Worm (Caenorhabditis elegans) whole organism, L4 larva: ENCODE results near the gene F35D2.3.

Source experiments
- F49E8.2 ChIP-seq: sonication (generic microtip); optimal IDR thresholded peaks from 2 replicates; lab custom pipeline; 2016; ENCODE audit warnings: missing compliant biosample characterization, mild to moderate bottlenecking, missing genetic modification characterization, borderline replicate concordance
- Y48G9A.11 ChIP-seq: fragments of 200-800 bp; sonication (Bioruptor generic); IDR thresholded peaks from 2 replicates; pipeline ENCODE4 v1.3.6; 2022; ENCODE audit warnings: missing genetic modification reagents, missing genetic modification characterization, missing compliant biosample characterization
- aha-1 ChIP-seq: fragments of 150-350 bp; peaks from one replicate; lab custom pipeline; 2014; ENCODE audit warnings: missing biosample characterization, missing genetic modification characterization
- hlh-30 ChIP-seq: sonication (generic microtip); optimal IDR thresholded peaks from 2 replicates; lab custom pipeline; 2017; ENCODE audit warnings: antibody characterized with exemption, mild to moderate bottlenecking, missing genetic modification characterization, missing compliant biosample characterization; ENCODE audit not compliant: insufficient read depth
- mdl-1 ChIP-seq, 2 experiments: fragments of 150-350 bp in 1 of 2; sonication (generic microtip) in 1 of 2; optimal IDR thresholded peaks; 2 replicates each; lab custom pipeline; 2014 to 2017; ENCODE audit warnings: missing biosample characterization in 2 of 2, missing genetic modification characterization in 2 of 2
- mep-1 ChIP-seq: fragments of 150-350 bp; sonication (generic microtip); optimal IDR thresholded peaks from 3 replicates; lab custom pipeline; 2014; ENCODE audit warnings: missing biosample characterization, missing genetic modification characterization
- nhr-77 ChIP-seq: fragments of 150-350 bp; optimal IDR thresholded peaks from 2 replicates; lab custom pipeline; 2014; ENCODE audit warnings: missing biosample characterization, missing genetic modification characterization
- php-3 ChIP-seq: fragments of 200-800 bp; sonication (Bioruptor generic); IDR thresholded peaks from 2 replicates; pipeline ENCODE4 v1.3.6; 2022; ENCODE audit warnings: missing genetic modification reagents, missing genetic modification characterization, missing compliant biosample characterization
- unc-62 ChIP-seq, 3 experiments: fragments of 150-350 bp in 1 of 3; sonication (generic microtip); optimal IDR thresholded peaks in 2 of 3; peaks in 1 of 3; 1 replicate in 1 of 3; 2 replicates in 2 of 3; lab custom pipeline; 2014 to 2017; ENCODE audit warnings: missing biosample characterization in 3 of 3, missing genetic modification characterization in 3 of 3, missing genetic modification reagents in 3 of 3, missing genotype in 1 of 3
- zfp-3 ChIP-seq: fragments of 200-800 bp; sonication (Bioruptor generic); conservative IDR thresholded peaks from 2 replicates; pipeline ENCODE4 v1.3.6; 2022; ENCODE audit warnings: missing genetic modification reagents, missing genetic modification characterization, missing compliant biosample characterization

F35D2.3 gene

DNA sequence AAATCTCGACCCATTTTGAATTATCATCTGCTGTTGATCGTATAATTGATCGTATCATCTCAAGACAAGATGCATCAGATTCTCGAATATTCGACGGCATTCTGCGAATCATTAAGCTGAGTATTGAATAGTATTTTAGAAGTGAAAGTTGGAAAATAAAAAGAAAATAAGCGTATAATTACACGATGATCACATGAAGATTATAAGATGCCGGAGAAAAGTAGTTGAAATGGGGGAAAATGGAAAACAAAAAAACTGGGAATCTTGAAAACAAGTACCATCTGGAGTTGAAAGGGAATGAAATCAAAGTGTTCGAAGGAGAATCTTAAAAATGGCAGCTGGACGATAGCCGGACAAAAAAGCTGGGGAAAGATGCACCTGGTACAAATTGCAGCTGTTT, 50.0 kb downstream of the F35D2.3 start, which contains the start of gene R07G3.8:
Gene R07G3.8, minus strand, starts transcription at position 101 of the 400 bp plus-strand sequence.
- TF ChIP-seq zfp-3 (GFP tag; lab: Robert Waterston, UW) (no peak), hlh-30 (no peak), Y48G9A.11 (GFP tag; lab: Robert Waterston, UW) (no peak), mep-1 (tag; lab: Kevin White, UChicago) (no peak)
- TF ChIP-seq, all 104 proteins: peak for 0

DNA sequence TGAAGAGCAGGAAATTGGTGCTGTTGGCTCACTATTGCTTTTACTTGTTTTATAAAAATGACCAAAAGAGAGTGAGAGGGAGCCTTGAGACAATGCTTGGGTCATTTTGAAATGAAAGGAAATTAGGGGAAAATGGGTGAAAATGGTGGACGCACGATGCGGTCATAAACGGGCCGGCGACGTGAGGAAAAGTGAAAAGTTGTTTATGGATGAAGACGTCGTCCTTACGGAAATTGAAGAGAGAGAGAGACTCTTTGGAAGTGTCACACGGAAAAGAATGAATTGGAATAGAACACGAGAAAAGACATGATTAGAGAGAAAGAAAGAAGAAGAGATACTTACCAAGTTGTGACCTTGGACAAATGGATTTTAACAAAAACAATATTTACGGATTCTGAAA, 51.1 kb downstream of the F35D2.3 start:
- TF ChIP-seq hlh-30, result peak; percentile 57
- TF ChIP-seq aha-1 (tag; lab: Kevin White, UChicago), result peak; percentile 20
- no peak for TF ChIP-seq nhr-77 (tag; lab: Kevin White, UChicago)
- TF ChIP-seq F49E8.2 (tag; lab: Kevin White, UChicago), result no peak
- TF ChIP-seq php-3, result no peak
- TF ChIP-seq mdl-1 (tag; optimal IDR thresholded peaks at IDR 0.05; lab: Kevin White, UChicago), result peak in 1 of 2 experiments; percentile 19
- peak in 1 of 2 experiments; percentile 70 for TF ChIP-seq unc-62 (GFP tag; optimal IDR thresholded peaks at IDR 0.05 in 1 of 2; lab: Kevin White, UChicago)
- TF ChIP-seq unc-62 (tag; optimal IDR thresholded peaks at IDR 0.05; lab: Kevin White, UChicago), result no peak
- TF ChIP-seq, all 104 proteins: peak for 4
